Worm (Caenorhabditis elegans): ENCODE results near the gene F53F8.3.

DNA sequence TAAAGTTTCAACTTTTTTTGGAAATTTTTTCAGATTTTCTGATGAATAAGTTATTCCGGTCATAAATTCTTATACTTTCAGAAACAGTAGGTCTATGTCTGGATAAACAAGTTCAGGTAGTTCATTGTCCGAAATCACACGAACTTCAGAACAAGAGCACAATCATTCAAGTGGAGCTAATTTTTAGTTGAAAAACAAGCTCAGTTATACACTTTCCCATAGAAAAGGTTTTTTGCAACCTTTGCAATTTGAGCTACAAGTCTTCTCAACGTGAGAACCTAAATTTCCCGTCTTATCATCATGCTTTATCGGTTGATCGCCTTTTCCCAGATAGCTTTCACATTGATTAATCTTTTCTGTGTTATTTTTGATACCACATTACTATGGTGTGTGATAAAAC is 42.5 kb upstream of the F53F8.3 start, which contains the start of gene srxa-1:
- TF ChIP-seq klf-2 (GFP tag; conservative IDR thresholded peaks at IDR 0.05), result no peak
- no peak for TF ChIP-seq med-1 (GFP tag; optimal IDR thresholded peaks at IDR 0.05; ENCODE audit: insufficient read depth)
- no peak for TF ChIP-seq T22C8.4 (GFP tag; IDR thresholded peaks at IDR 0.05)
- no peak for TF ChIP-seq flt-1 (GFP tag; IDR thresholded peaks at IDR 0.05)
- TF ChIP-seq tab-1 (GFP tag; IDR thresholded peaks at IDR 0.05), result no peak
- no peak for TF ChIP-seq ztf-29 (GFP tag; IDR thresholded peaks at IDR 0.05)
- TF ChIP-seq ref-1 (GFP tag; conservative IDR thresholded peaks at IDR 0.05), result no peak
- no peak for TF ChIP-seq cog-1 (tag; optimal IDR thresholded peaks at IDR 0.05)
- TF ChIP-seq ztf-23 (GFP tag; IDR thresholded peaks at IDR 0.05), result no peak
